Worm (Caenorhabditis elegans) whole organism, L3 larva: Measurements from ENCODE around the gene srsx-34.

Experiments used
- R02D3.7 ChIP-seq: fragments of 150-350 bp; optimal IDR thresholded peaks from 2 replicates; lab custom pipeline; 2014; ENCODE audit warnings: missing biosample characterization, missing genetic modification characterization
- aly-2 ChIP-seq: fragments of 150-350 bp; optimal IDR thresholded peaks from 2 replicates; lab custom pipeline; 2014; ENCODE audit warnings: missing biosample characterization, missing genetic modification characterization
- ama-1 ChIP-seq: fragments of 150-350 bp; optimal IDR thresholded peaks from 2 replicates; lab custom pipeline; 2018
- ceh-16 ChIP-seq: sonication (generic microtip); optimal IDR thresholded peaks from 2 replicates; lab custom pipeline; 2017; ENCODE audit warnings: missing biosample characterization, missing genetic modification characterization
- ceh-9 ChIP-seq: sonication (generic microtip); optimal IDR thresholded peaks from 2 replicates; lab custom pipeline; 2018; ENCODE audit warnings: missing biosample characterization, missing genetic modification characterization
- daf-12 ChIP-seq: fragments of 150-350 bp; optimal IDR thresholded peaks from 2 replicates; lab custom pipeline; 2014; ENCODE audit warnings: missing biosample characterization, missing genetic modification reagents, missing genetic modification characterization
- egl-27 ChIP-seq: sonication (generic microtip); optimal IDR thresholded peaks from 4 replicates; lab custom pipeline; 2017; ENCODE audit warnings: missing biosample characterization, missing genetic modification reagents, missing genetic modification characterization
- egl-5 ChIP-seq: fragments of 150-350 bp; optimal IDR thresholded peaks from 2 replicates; lab custom pipeline; 2017; ENCODE audit warnings: missing biosample characterization, missing genetic modification reagents, missing genetic modification characterization, inconsistent platforms
- elt-2 ChIP-seq: sonication (generic microtip); optimal IDR thresholded peaks from 2 replicates; lab custom pipeline; 2016; ENCODE audit warnings: missing genetic modification reagents, mild to moderate bottlenecking, missing genetic modification characterization, missing compliant biosample characterization
- elt-3 ChIP-seq, 3 experiments: fragments of 150-350 bp in 1 of 3; sonication (generic microtip) in 2 of 3; optimal IDR thresholded peaks; 2 replicates in 2 of 3; 4 replicates in 1 of 3; lab custom pipeline; 2014 to 2017; ENCODE audit warnings: missing biosample characterization in 3 of 3, missing genetic modification characterization in 3 of 3
- eor-1 ChIP-seq, 2 experiments: fragments of 150-350 bp; optimal IDR thresholded peaks; 2 replicates each; lab custom pipeline; 2014 to 2018; ENCODE audit warnings: missing biosample characterization in 2 of 2, missing genetic modification characterization in 2 of 2
- fkh-2 ChIP-seq: fragments of 150-350 bp; optimal IDR thresholded peaks from 2 replicates; lab custom pipeline; 2014; ENCODE audit warnings: missing biosample characterization, missing genetic modification reagents, missing genetic modification characterization
- fos-1 ChIP-seq: fragments of 150-350 bp; optimal IDR thresholded peaks from 2 replicates; lab custom pipeline; 2014; ENCODE audit warnings: missing biosample characterization, missing genetic modification characterization
- hmg-11 ChIP-seq: sonication (generic microtip); optimal IDR thresholded peaks from 2 replicates; lab custom pipeline; 2016; ENCODE audit warnings: missing genetic modification characterization, missing compliant biosample characterization
- jun-1 ChIP-seq: fragments of 150-350 bp; optimal IDR thresholded peaks from 2 replicates; lab custom pipeline; 2014; ENCODE audit warnings: missing biosample characterization, missing genetic modification reagents, missing genetic modification characterization
- lin-15B ChIP-seq: fragments of 150-350 bp; optimal IDR thresholded peaks from 2 replicates; lab custom pipeline; 2014; ENCODE audit warnings: missing biosample characterization, missing genetic modification characterization
- lin-39 ChIP-seq: fragments of 150-350 bp; optimal IDR thresholded peaks from 2 replicates; lab custom pipeline; 2018; ENCODE audit warnings: missing biosample characterization, missing genetic modification reagents, missing genetic modification characterization
- lsy-12 ChIP-seq: sonication (generic microtip); optimal IDR thresholded peaks from 2 replicates; lab custom pipeline; 2016; ENCODE audit warnings: mild to moderate bottlenecking, missing genetic modification characterization, missing compliant biosample characterization
- mdl-1 ChIP-seq: fragments of 150-350 bp; optimal IDR thresholded peaks from 2 replicates; lab custom pipeline; 2014; ENCODE audit warnings: missing biosample characterization, missing genetic modification characterization
- mml-1 ChIP-seq: fragments of 150-350 bp; sonication (generic microtip); optimal IDR thresholded peaks from 3 replicates; lab custom pipeline; 2014; ENCODE audit warnings: missing biosample characterization, missing genetic modification characterization
- nfya-1 ChIP-seq: sonication (generic microtip); optimal IDR thresholded peaks from 2 replicates; lab custom pipeline; 2017; ENCODE audit warnings: missing genetic modification characterization, mild to moderate bottlenecking, missing compliant biosample characterization, antibody characterized with exemption, moderate library complexity; ENCODE audit not compliant: insufficient read depth
- nhr-11 ChIP-seq: fragments of 150-350 bp; optimal IDR thresholded peaks from 2 replicates; lab custom pipeline; 2014; ENCODE audit warnings: missing biosample characterization, missing genetic modification characterization
- nhr-12 ChIP-seq: fragments of 150-350 bp; optimal IDR thresholded peaks from 2 replicates; lab custom pipeline; 2014; ENCODE audit warnings: missing biosample characterization, missing genetic modification characterization
- nhr-28 ChIP-seq: fragments of 150-350 bp; optimal IDR thresholded peaks from 2 replicates; lab custom pipeline; 2014; ENCODE audit warnings: missing biosample characterization, missing genetic modification characterization
- nhr-43 ChIP-seq: sonication (generic microtip); optimal IDR thresholded peaks from 2 replicates; lab custom pipeline; 2016; ENCODE audit warnings: mild to moderate bottlenecking, missing genetic modification characterization, missing compliant biosample characterization; ENCODE audit not compliant: poor library complexity, severe bottlenecking
- nhr-67 ChIP-seq: fragments of 150-350 bp; optimal IDR thresholded peaks from 2 replicates; lab custom pipeline; 2014; ENCODE audit warnings: missing biosample characterization, missing genetic modification characterization
- nhr-76 ChIP-seq: fragments of 150-350 bp; sonication (generic microtip); optimal IDR thresholded peaks from 5 replicates; lab custom pipeline; 2014; ENCODE audit warnings: missing biosample characterization, missing genetic modification characterization
- nhr-77 ChIP-seq: fragments of 150-350 bp; optimal IDR thresholded peaks from 2 replicates; lab custom pipeline; 2014; ENCODE audit warnings: missing biosample characterization, missing genetic modification characterization
- pqm-1 ChIP-seq: fragments of 150-350 bp; optimal IDR thresholded peaks from 2 replicates; lab custom pipeline; 2017; ENCODE audit warnings: missing biosample characterization, missing genetic modification characterization, inconsistent platforms
- sea-2 ChIP-seq: fragments of 150-350 bp; sonication (generic microtip); optimal IDR thresholded peaks from 4 replicates; lab custom pipeline; 2014; ENCODE audit warnings: missing biosample characterization, missing genetic modification reagents, missing genetic modification characterization
- snpc-4 ChIP-seq: fragments of 150-350 bp; optimal IDR thresholded peaks from 2 replicates; lab custom pipeline; 2014; ENCODE audit warnings: missing biosample characterization, missing genetic modification characterization
- unc-39 ChIP-seq: sonication (generic microtip); optimal IDR thresholded peaks from 4 replicates; lab custom pipeline; 2017; ENCODE audit warnings: missing biosample characterization, missing genetic modification characterization
- unc-62 ChIP-seq: fragments of 150-350 bp; sonication (generic microtip); optimal IDR thresholded peaks from 4 replicates; lab custom pipeline; 2014; ENCODE audit warnings: missing biosample characterization, missing genetic modification reagents, missing genetic modification characterization
- zag-1 ChIP-seq: fragments of 150-350 bp; optimal IDR thresholded peaks from 2 replicates; lab custom pipeline; 2014; ENCODE audit warnings: missing biosample characterization, missing genetic modification characterization

The srsx-34 gene

DNA sequence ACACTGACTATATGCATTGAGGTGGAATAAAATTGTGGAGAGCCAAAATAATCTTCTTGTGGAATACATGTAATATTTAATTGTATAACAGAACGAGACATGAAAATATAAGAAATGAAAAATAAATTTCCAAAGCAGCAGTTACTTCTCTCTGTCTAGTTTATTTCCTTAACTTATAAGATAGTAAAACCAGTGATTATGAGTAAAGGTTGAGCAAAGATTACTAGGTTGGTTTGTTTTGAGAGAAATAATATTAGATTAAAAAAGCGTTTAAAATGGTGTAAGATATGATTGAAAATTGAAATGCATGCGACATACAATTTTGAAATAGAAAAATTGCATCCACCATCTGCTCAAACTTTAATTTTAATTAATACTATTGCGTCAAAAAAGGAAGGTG, 22.0 kb upstream of the srsx-34 start, which contains the start of gene srh-201:
TSS of gene srh-201 (minus strand) at position 101 of the 400 bp plus-strand sequence.
- no peak for TF ChIP-seq nhr-11 (tag; lab: Kevin White, UChicago)
- no peak for TF ChIP-seq lin-39 (tag; lab: Kevin White, UChicago)
- TF ChIP-seq mdl-1 (tag; lab: Kevin White, UChicago): no peak
- TF ChIP-seq egl-5 (tag; lab: Kevin White, UChicago): no peak
- no peak for TF ChIP-seq elt-3 (tag; optimal IDR thresholded peaks at IDR 0.05; lab: Kevin White, UChicago)
- no peak for TF ChIP-seq pqm-1 (tag; lab: Kevin White, UChicago)
- TF ChIP-seq ama-1 (lab: Kevin White, UChicago): no peak
- no peak for TF ChIP-seq mml-1
- TF ChIP-seq eor-1 (tag; optimal IDR thresholded peaks at IDR 0.05; lab: Kevin White, UChicago): no peak
- no peak for TF ChIP-seq nhr-12 (tag; lab: Kevin White, UChicago)
- TF ChIP-seq ceh-9 (tag; lab: Kevin White, UChicago): no peak
- no peak for TF ChIP-seq nhr-76 (tag; lab: Kevin White, UChicago)
- no peak for TF ChIP-seq lin-15B
- TF ChIP-seq nhr-28: no peak
- TF ChIP-seq zag-1 (tag; lab: Kevin White, UChicago): no peak
- no peak for TF ChIP-seq hmg-11 (tag; lab: Kevin White, UChicago)
- TF ChIP-seq nfya-1 (tag; lab: Kevin White, UChicago): no peak
- TF ChIP-seq nhr-77 (tag; lab: Kevin White, UChicago): no peak
- TF ChIP-seq, all 47 proteins: peak for 0

DNA sequence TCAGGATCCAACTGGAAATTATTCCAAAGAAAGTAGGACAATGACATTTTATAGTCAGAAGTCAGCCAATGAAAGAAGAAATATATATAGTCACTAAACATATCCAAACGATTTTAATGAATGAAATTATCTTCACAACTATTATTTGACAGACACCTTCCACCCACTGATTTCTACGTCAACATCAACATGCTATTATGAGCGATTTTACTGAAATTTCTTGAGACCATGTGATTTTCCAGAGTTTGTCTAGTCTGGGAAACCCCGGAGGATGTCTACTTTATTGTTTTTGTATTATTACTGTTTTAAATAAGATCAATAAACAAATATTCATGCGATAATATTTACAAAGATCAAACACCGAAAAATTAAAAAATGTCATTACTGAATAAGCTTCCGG, 20.2 kb upstream of the srsx-34 start, which contains the start of gene srt-18:
TSS of gene srt-18 (minus strand) at position 101 of the 400 bp plus-strand sequence.
- no peak for TF ChIP-seq fkh-2 (tag; lab: Kevin White, UChicago)
- TF ChIP-seq daf-12 (tag; lab: Kevin White, UChicago): no peak
- no peak for TF ChIP-seq nhr-11 (tag; lab: Kevin White, UChicago)
- TF ChIP-seq R02D3.7 (tag; lab: Kevin White, UChicago): no peak
- no peak for TF ChIP-seq fos-1 (tag; lab: Kevin White, UChicago)

DNA sequence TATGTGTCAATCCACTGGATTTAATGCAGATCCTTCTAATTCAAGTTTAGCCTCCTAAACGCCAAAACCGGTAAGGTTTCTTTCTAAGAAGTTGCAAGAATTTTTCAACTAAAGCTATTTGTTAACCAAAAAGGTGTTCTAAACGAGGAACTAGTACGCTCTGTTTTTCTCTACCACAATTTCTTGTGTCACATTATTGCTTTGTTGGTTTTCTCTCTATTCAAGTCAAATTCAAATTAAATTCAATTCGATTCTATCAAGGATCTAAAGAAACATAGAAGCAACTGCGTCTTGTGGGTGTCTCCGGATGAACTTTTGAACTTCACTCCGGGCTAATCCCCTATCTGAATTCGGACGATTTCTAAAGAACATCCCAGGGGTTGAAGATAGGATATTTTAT, 19.3 kb upstream of the srsx-34 start, which contains the start of gene oac-40:
TSS of gene oac-40 (plus strand) at position 301 of the 400 bp plus-strand sequence.
- TF ChIP-seq egl-27 (tag; lab: Kevin White, UChicago): no peak
- no peak for TF ChIP-seq ama-1 (lab: Kevin White, UChicago)
- no peak for TF ChIP-seq lsy-12 (tag; lab: Kevin White, UChicago)
- no peak for TF ChIP-seq sea-2 (GFP tag; lab: Kevin White, UChicago)
- TF ChIP-seq pqm-1 (tag; lab: Kevin White, UChicago): no peak
- no peak for TF ChIP-seq mdl-1 (tag; lab: Kevin White, UChicago)
- no peak for TF ChIP-seq elt-3 (tag; optimal IDR thresholded peaks at IDR 0.05; lab: Kevin White, UChicago)
- TF ChIP-seq unc-39 (tag; lab: Kevin White, UChicago): no peak
- TF ChIP-seq nhr-67 (tag; lab: Kevin White, UChicago): no peak
- no peak for TF ChIP-seq nhr-77 (tag; lab: Kevin White, UChicago)

DNA sequence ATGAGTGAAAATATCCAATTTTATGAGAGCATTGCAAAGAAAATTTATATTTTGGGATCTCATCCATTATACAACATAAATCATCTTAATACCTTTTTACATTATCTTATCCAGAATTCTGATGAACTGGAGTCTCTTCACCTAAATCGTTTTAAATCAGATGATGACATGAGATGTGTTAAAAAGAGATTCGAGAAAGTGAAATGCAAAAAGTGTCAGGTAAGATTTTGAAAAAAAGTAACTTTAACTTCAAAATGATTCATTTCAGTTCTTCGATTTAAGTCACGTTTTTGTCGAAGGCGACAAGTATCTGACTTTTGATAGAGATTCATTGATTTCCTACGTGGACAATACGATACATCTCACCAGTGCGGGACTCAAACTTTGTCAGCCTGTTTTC, 16.9 kb upstream of the srsx-34 start:
- TF ChIP-seq snpc-4 (tag; lab: Kevin White, UChicago) (no peak), lsy-12 (tag; lab: Kevin White, UChicago) (no peak), nhr-12 (tag; lab: Kevin White, UChicago) (no peak), sea-2 (GFP tag; lab: Kevin White, UChicago) (no peak), aly-2 (tag; lab: Kevin White, UChicago) (no peak), hmg-11 (tag; lab: Kevin White, UChicago) (no peak)

DNA sequence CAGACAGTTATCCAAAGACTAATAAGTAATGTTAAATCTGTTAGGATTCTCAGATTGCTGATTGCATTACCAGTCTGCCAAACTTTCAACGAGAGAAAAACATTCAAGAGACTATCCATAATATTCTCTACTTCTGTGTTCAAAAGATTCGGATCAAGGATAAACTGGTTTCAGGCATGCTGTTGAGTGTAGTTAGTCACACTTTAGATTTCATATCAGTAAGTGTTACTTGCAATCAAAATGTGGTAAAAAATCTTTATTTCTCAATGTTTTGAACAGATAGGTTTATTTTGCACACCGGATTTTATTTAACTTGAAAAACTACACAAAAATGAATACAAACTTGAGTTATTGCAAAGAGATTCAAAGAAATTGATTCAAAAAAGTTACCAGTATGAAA, 13.7 kb upstream of the srsx-34 start, which contains the start of gene oac-41:
TSS of gene oac-41 (minus strand) at position 101 of the 400 bp plus-strand sequence.
- no peak for TF ChIP-seq pqm-1 (tag; lab: Kevin White, UChicago)
- TF ChIP-seq unc-62: no peak
- TF ChIP-seq elt-2: no peak
- no peak for TF ChIP-seq mml-1
- no peak for TF ChIP-seq nhr-43
- TF ChIP-seq lin-15B: no peak
- TF ChIP-seq nhr-28: no peak
- no peak for TF ChIP-seq aly-2 (tag; lab: Kevin White, UChicago)
- TF ChIP-seq nhr-77 (tag; lab: Kevin White, UChicago): no peak
- TF ChIP-seq mdl-1 (tag; lab: Kevin White, UChicago): no peak
- no peak for TF ChIP-seq hmg-11 (tag; lab: Kevin White, UChicago)
- TF ChIP-seq jun-1 (tag; lab: Kevin White, UChicago): no peak
- TF ChIP-seq ceh-16 (tag; lab: Kevin White, UChicago): no peak
- no peak for TF ChIP-seq nhr-76 (tag; lab: Kevin White, UChicago)
- no peak for TF ChIP-seq egl-5 (tag; lab: Kevin White, UChicago)
